Fruit fly (Drosophila melanogaster): ENCODE measurements around the gene CG7884.

- TF ChIP-seq ac (GFP tag; optimal IDR thresholded peaks at IDR 0.05) (no peak), chn (GFP tag; optimal IDR thresholded peaks at IDR 0.05) (no peak), chm (GFP tag; IDR thresholded peaks at IDR 0.05) (no peak), Hand (GFP tag; optimal IDR thresholded peaks at IDR 0.05) (no peak), CG6175 (GFP tag; IDR thresholded peaks at IDR 0.05) (no peak), CG14860 (GFP tag; IDR thresholded peaks at IDR 0.05; ENCODE audit: partially characterized antibody) (no peak), lola (GFP tag; optimal IDR thresholded peaks at IDR 0.05) (peak in 1 of 3 experiments; percentile 61), HLH54F (GFP tag; optimal IDR thresholded peaks at IDR 0.05) (no peak)
Measured at dm6 chrX:19224580-19225303, 4.3 kb downstream of the CG7884 start.

Data from whole organism, embryonic.